Worm (Caenorhabditis elegans): ENCODE measurements around the gene F48B9.1.

The F48B9.1 gene

ce11 chrX:2140610-2141009 is 40.1 kb upstream of the F48B9.1 start (continued):
- TF ChIP-seq elt-4 (tag; optimal IDR thresholded peaks at IDR 0.05) (no peak), ttx-3 (tag; optimal IDR thresholded peaks at IDR 0.05) (no peak), che-1 (tag; optimal IDR thresholded peaks at IDR 0.05) (no peak), unc-42 (tag; optimal IDR thresholded peaks at IDR 0.05) (peak; percentile 1), F13H6.1 (tag; optimal IDR thresholded peaks at IDR 0.05) (no peak)

DNA sequence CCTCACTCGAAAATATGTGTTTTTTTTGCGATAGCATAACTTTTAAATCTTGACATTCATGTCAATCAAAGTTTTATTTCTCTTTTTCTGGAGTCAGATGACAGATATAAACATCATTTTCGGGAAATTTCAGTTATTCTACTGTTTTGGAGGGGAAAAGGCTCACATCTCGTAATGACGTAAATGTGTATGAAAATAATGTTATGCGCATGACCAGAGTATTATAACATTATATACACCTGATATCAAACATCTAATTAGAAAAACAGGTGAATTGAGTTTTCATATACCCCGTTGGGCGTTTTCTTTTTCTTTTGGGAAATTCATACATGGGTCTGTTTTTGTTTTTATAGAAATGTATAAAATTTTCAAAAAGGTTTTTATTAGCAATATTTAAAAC is 36.5 kb upstream of the F48B9.1 start:
- no peak for TF ChIP-seq pha-2 (tag; optimal IDR thresholded peaks at IDR 0.05)
- TF ChIP-seq mec-3 (tag; optimal IDR thresholded peaks at IDR 0.05; ENCODE audit: borderline replicate concordance): no peak
- TF ChIP-seq lin-11 (tag; optimal IDR thresholded peaks at IDR 0.05): no peak
- TF ChIP-seq ttx-3 (tag; optimal IDR thresholded peaks at IDR 0.05): no peak
- no peak for TF ChIP-seq che-1 (tag; optimal IDR thresholded peaks at IDR 0.05)
- TF ChIP-seq pros-1 (tag; optimal IDR thresholded peaks at IDR 0.05): no peak
- TF ChIP-seq ceh-24 (tag; optimal IDR thresholded peaks at IDR 0.05): no peak
- TF ChIP-seq lim-6 (tag; optimal IDR thresholded peaks at IDR 0.05): no peak

ce11 chrX:2144875-2145274 is 35.8 kb upstream of the F48B9.1 start:
- TF ChIP-seq ceh-22 (tag; optimal IDR thresholded peaks at IDR 0.05): no peak

- TF ChIP-seq elt-2 (tag; optimal IDR thresholded peaks at IDR 0.05) (no peak), npax-4 (tag; optimal IDR thresholded peaks at IDR 0.05) (no peak)
Measured at ce11 chrX:2145629-2146028, 35.1 kb upstream of the F48B9.1 start, which contains the start of gene dpy-3. dpy-3 (minus strand) TSS chrX:2145647.

DNA sequence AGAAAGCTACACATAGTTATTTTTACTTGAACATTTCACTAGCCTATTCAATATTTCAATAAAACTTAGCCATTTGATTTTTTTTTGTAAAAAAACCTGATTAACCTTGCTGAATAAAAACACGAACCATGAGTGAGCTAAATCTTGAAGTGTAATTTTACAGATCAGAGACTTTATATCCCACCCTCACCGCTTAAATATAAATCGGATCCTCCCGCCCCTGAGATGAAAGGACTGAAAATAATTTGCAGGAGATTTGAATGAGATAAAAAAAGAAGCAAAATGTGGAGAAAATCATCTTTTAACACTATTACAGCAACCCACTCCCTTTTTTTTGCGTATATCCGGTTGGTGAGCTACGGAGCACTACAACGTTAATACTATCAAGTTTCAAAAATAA is 30.7 kb upstream of the F48B9.1 start, which contains the start of gene npax-2:
npax-2 (minus strand) TSS at position 101 of the 400 bp plus-strand sequence.
- TF ChIP-seq lin-11 (tag; optimal IDR thresholded peaks at IDR 0.05) (no peak), fkh-10 (GFP tag; optimal IDR thresholded peaks at IDR 0.05) (no peak), hlh-30 (tag; optimal IDR thresholded peaks at IDR 0.05; ENCODE audit: insufficient read depth) (no peak), T23F11.4 (GFP tag; optimal IDR thresholded peaks at IDR 0.05) (no peak), eyg-1 (tag; optimal IDR thresholded peaks at IDR 0.05) (no peak), npax-4 (tag; optimal IDR thresholded peaks at IDR 0.05) (no peak), pax-1 (tag; optimal IDR thresholded peaks at IDR 0.05) (no peak), che-1 (tag; optimal IDR thresholded peaks at IDR 0.05) (no peak), ceh-48 (tag; optimal IDR thresholded peaks at IDR 0.05) (no peak), ahr-1 (tag; optimal IDR thresholded peaks at IDR 0.05) (no peak)

- TF ChIP-seq eyg-1 (tag; optimal IDR thresholded peaks at IDR 0.05): no peak
- TF ChIP-seq ama-1 (optimal IDR thresholded peaks at IDR 0.05): no peak
- no peak for TF ChIP-seq ceh-48 (tag; optimal IDR thresholded peaks at IDR 0.05)
- TF ChIP-seq ceh-9 (tag; optimal IDR thresholded peaks at IDR 0.05): no peak
- TF ChIP-seq F13H6.1 (tag; optimal IDR thresholded peaks at IDR 0.05): no peak
- TF ChIP-seq nhr-11 (tag; optimal IDR thresholded peaks at IDR 0.05): no peak
- TF ChIP-seq npax-4 (tag; optimal IDR thresholded peaks at IDR 0.05): no peak
- no peak for TF ChIP-seq pros-1 (tag; optimal IDR thresholded peaks at IDR 0.05)
Measured at ce11 chrX:2152062-2152461, 28.6 kb upstream of the F48B9.1 start.

DNA sequence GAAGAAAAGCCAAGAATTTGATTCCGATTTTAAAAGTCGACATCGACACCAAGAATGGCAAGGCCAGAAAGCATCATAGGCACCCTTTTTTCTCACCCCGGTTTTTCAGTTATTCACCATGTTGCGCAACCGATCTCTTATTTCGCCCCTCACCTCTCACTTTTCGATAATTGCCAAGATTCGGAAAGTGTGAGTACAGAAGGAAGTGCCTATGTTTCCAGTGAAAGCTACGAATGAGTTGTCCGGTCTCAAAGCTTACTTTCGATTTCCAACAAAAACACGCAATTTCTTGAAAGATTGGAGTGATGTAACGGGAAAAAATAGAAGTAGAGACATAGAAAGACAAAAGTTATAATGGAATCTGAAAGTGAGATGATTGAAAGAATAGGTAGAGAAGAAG is 26.9 kb upstream of the F48B9.1 start:
- TF ChIP-seq hlh-30 (tag; optimal IDR thresholded peaks at IDR 0.05; ENCODE audit: insufficient read depth) (no peak), fkh-6 (tag; optimal IDR thresholded peaks at IDR 0.05) (no peak), ceh-22 (tag; optimal IDR thresholded peaks at IDR 0.05) (no peak), dve-1 (tag; optimal IDR thresholded peaks at IDR 0.05) (no peak), T23F11.4 (GFP tag; optimal IDR thresholded peaks at IDR 0.05) (no peak), ceh-34 (tag; optimal IDR thresholded peaks at IDR 0.05) (no peak), sox-2 (GFP tag; IDR thresholded peaks at IDR 0.05) (no peak), ceh-24 (tag; optimal IDR thresholded peaks at IDR 0.05) (no peak), nfya-1 (tag; optimal IDR thresholded peaks at IDR 0.05) (no peak)

All from whole organism, late embryonic.